Worm (Caenorhabditis elegans) whole organism, young adult: ENCODE results near the gene haf-8.

Experiments
- F52B5.7 ChIP-seq: sonication (generic microtip); optimal IDR thresholded peaks from 2 replicates; lab custom pipeline; 2016; ENCODE audit warnings: mild to moderate bottlenecking, missing genetic modification characterization, missing compliant biosample characterization
- K12H6.12 ChIP-seq: fragments of 200-800 bp; sonication (Bioruptor generic); optimal IDR thresholded peaks from 2 replicates; lab custom pipeline; 2018; ENCODE audit warnings: mild to moderate bottlenecking, missing genetic modification characterization, missing compliant biosample characterization
- Y53F4B.3 ChIP-seq: fragments of 200-800 bp; sonication (Bioruptor generic); IDR thresholded peaks from 2 replicates; pipeline ENCODE4 v1.3.6; 2022; ENCODE audit warnings: missing genetic modification reagents, missing genetic modification characterization, missing compliant biosample characterization
- Y53G8AR.9 ChIP-seq: fragments of 200-800 bp; sonication (Bioruptor generic); conservative IDR thresholded peaks from 2 replicates; pipeline ENCODE4 v1.3.6; 2022; ENCODE audit warnings: missing genetic modification reagents, missing genetic modification characterization, missing compliant biosample characterization
- Y79H2A.3 ChIP-seq: fragments of 200-800 bp; sonication (Bioruptor generic); conservative IDR thresholded peaks from 2 replicates; pipeline ENCODE4 v1.3.6; 2022; ENCODE audit warnings: missing genetic modification reagents, missing genetic modification characterization, missing compliant biosample characterization
- aptf-2 ChIP-seq: fragments of 200-800 bp; sonication (Bioruptor generic); conservative IDR thresholded peaks from 2 replicates; pipeline ENCODE4 v1.3.6; 2022; ENCODE audit warnings: missing genetic modification reagents, missing genetic modification characterization, missing compliant biosample characterization
- attf-3 ChIP-seq: fragments of 200-800 bp; sonication (Bioruptor generic); conservative IDR thresholded peaks from 2 replicates; pipeline ENCODE4 v1.3.6; 2022; ENCODE audit warnings: missing genetic modification reagents, missing genetic modification characterization, missing compliant biosample characterization
- attf-5 ChIP-seq: fragments of 200-800 bp; sonication (Bioruptor generic); optimal IDR thresholded peaks from 2 replicates; lab custom pipeline; 2018; ENCODE audit warnings: mild to moderate bottlenecking, missing genetic modification characterization, missing compliant biosample characterization
- attf-6 ChIP-seq: fragments of 200-800 bp; sonication (Bioruptor generic); IDR thresholded peaks from 2 replicates; pipeline ENCODE4 v1.3.6; 2022; ENCODE audit warnings: missing genetic modification reagents, missing genetic modification characterization, missing compliant biosample characterization
- ccch-3 ChIP-seq: fragments of 200-800 bp; sonication (Bioruptor generic); optimal IDR thresholded peaks from 2 replicates; lab custom pipeline; 2018; ENCODE audit warnings: mild to moderate bottlenecking, missing genetic modification characterization, missing compliant biosample characterization
- cebp-2 ChIP-seq: fragments of 200-800 bp; sonication (Bioruptor generic); IDR thresholded peaks from 2 replicates; pipeline ENCODE4 v1.3.6; 2022; ENCODE audit warnings: missing genetic modification characterization, missing compliant biosample characterization
- dox-1 ChIP-seq: fragments of 200-800 bp; sonication (Bioruptor generic); IDR thresholded peaks from 2 replicates; pipeline ENCODE4 v1.3.6; 2022; ENCODE audit warnings: missing genetic modification reagents, missing genetic modification characterization, missing compliant biosample characterization
- dpl-1 ChIP-seq: fragments of 150-350 bp; optimal IDR thresholded peaks from 2 replicates; lab custom pipeline; 2014; ENCODE audit warnings: missing biosample characterization, missing genetic modification reagents, missing genetic modification characterization
- egrh-3 ChIP-seq: fragments of 200-800 bp; sonication (Bioruptor generic); IDR thresholded peaks from 2 replicates; pipeline ENCODE4 v1.3.6; 2022; ENCODE audit warnings: missing genetic modification reagents, missing genetic modification characterization, missing compliant biosample characterization
- fkh-3 ChIP-seq: sonication (generic microtip); optimal IDR thresholded peaks from 2 replicates; lab custom pipeline; 2016; ENCODE audit warnings: mild to moderate bottlenecking, missing genetic modification characterization, missing compliant biosample characterization
- hmg-20 ChIP-seq: fragments of 200-800 bp; sonication (Bioruptor generic); IDR thresholded peaks from 2 replicates; pipeline ENCODE4 v1.3.6; 2022; ENCODE audit warnings: missing genetic modification reagents, missing genetic modification characterization, missing compliant biosample characterization
- let-526 ChIP-seq: fragments of 200-800 bp; sonication (Bioruptor generic); IDR thresholded peaks from 2 replicates; pipeline ENCODE4 v1.3.6; 2022; ENCODE audit warnings: missing genetic modification reagents, missing genetic modification characterization, missing compliant biosample characterization
- lin-40 ChIP-seq: sonication (generic microtip); optimal IDR thresholded peaks from 2 replicates; lab custom pipeline; 2016; ENCODE audit warnings: missing genetic modification characterization, mild to moderate bottlenecking, missing compliant biosample characterization, missing genotype, missing genetic modification reagents
- madf-3 ChIP-seq: fragments of 200-800 bp; sonication (Bioruptor generic); IDR thresholded peaks from 2 replicates; pipeline ENCODE4 v1.3.6; 2022; ENCODE audit warnings: missing genetic modification reagents, missing genetic modification characterization, missing compliant biosample characterization
- madf-6 ChIP-seq: fragments of 200-800 bp; sonication (Bioruptor generic); IDR thresholded peaks from 2 replicates; pipeline ENCODE4 v1.3.6; 2022; ENCODE audit warnings: missing genetic modification reagents, missing genetic modification characterization, missing compliant biosample characterization
- mel-28 ChIP-seq: sonication (generic microtip); optimal IDR thresholded peaks from 2 replicates; lab custom pipeline; 2016; ENCODE audit warnings: borderline replicate concordance, mild to moderate bottlenecking, missing genetic modification characterization, missing compliant biosample characterization
- nhr-120 ChIP-seq: fragments of 200-800 bp; sonication (Bioruptor generic); IDR thresholded peaks from 2 replicates; pipeline ENCODE4 v1.3.6; 2022; ENCODE audit warnings: missing genetic modification characterization, missing compliant biosample characterization
- sdz-38 ChIP-seq: sonication (generic microtip); optimal IDR thresholded peaks from 2 replicates; lab custom pipeline; 2016; ENCODE audit warnings: missing genotype, missing genetic modification characterization, missing compliant biosample characterization
- snpc-1.1 ChIP-seq: sonication (generic microtip); optimal IDR thresholded peaks from 2 replicates; lab custom pipeline; 2017; ENCODE audit warnings: missing genetic modification characterization, mild to moderate bottlenecking, missing compliant biosample characterization, antibody characterized with exemption, moderate library complexity, missing genotype, missing genetic modification reagents; ENCODE audit not compliant: insufficient read depth
- snpc-3.4 ChIP-seq: sonication (generic microtip); optimal IDR thresholded peaks from 2 replicates; lab custom pipeline; 2017; ENCODE audit warnings: missing genetic modification characterization, mild to moderate bottlenecking, missing compliant biosample characterization, antibody characterized with exemption, moderate library complexity, missing genotype, missing genetic modification reagents
- snpc-4 ChIP-seq, 5 experiments: fragments of 150-350 bp in 1 of 5; sonication (generic microtip) in 4 of 5; optimal IDR thresholded peaks; 2 replicates each; lab custom pipeline; 2014 to 2018; ENCODE audit warnings: missing genetic modification characterization in 5 of 5, missing biosample characterization in 3 of 5, antibody characterized with exemption in 2 of 5, mild to moderate bottlenecking in 2 of 5, missing compliant biosample characterization in 2 of 5, missing genotype in 2 of 5, moderate library complexity in 2 of 5, missing genetic modification reagents in 1 of 5
- tlf-1 ChIP-seq: fragments of 200-800 bp; sonication (Bioruptor generic); optimal IDR thresholded peaks from 2 replicates; lab custom pipeline; 2018; ENCODE audit warnings: mild to moderate bottlenecking, missing genetic modification characterization, missing compliant biosample characterization
- ztf-25 ChIP-seq: fragments of 200-800 bp; sonication (Bioruptor generic); IDR thresholded peaks from 2 replicates; pipeline ENCODE4 v1.3.6; 2022; ENCODE audit warnings: missing genetic modification reagents, missing genetic modification characterization, missing compliant biosample characterization
- ztf-28 ChIP-seq: fragments of 200-800 bp; sonication (Bioruptor generic); IDR thresholded peaks from 2 replicates; pipeline ENCODE4 v1.3.6; 2022; ENCODE audit warnings: missing genetic modification reagents, missing genetic modification characterization, missing compliant biosample characterization

haf-8 gene

DNA sequence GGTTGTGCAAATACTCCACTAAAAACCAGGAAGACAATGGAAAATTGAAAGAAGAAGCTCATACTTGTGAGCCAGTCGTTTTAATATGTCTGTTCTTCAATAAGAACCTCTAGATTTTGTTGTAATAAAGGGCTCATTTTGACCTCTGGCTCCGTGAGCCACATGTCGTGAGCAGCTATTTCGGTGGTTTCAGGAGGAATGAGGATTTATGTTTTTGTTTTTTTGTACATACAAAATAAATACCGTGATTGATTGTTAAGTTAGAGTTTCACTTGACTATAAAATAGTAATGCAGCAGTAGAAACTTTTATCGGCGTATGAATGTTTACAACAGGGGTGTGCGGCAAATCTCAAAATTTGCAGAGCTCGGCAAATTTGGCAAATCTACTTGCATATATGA, 4.4 kb upstream of the haf-8 start, which contains the start of gene Y57G11C.40:
Gene Y57G11C.40 (minus strand): TSS at position 101 of the 400 bp plus-strand sequence.
- TF ChIP-seq attf-3 (GFP tag; lab: Robert Waterston, UW), result no peak
- no peak for TF ChIP-seq madf-3 (GFP tag; lab: Robert Waterston, UW)
- no peak for TF ChIP-seq egrh-3 (GFP tag; lab: Robert Waterston, UW)
- peak; percentile 28; the same call in 1 of the 2 replicates for TF ChIP-seq attf-6 (GFP tag; lab: Robert Waterston, UW)
- no peak for TF ChIP-seq cebp-2 (GFP tag; lab: Robert Waterston, UW)

- TF ChIP-seq ccch-3 (GFP tag; lab: Kevin White, UChicago) (no peak), snpc-4 (GFP tag; optimal IDR thresholded peaks at IDR 0.05; lab: Kevin White, UChicago) (no peak), snpc-4 (tag; optimal IDR thresholded peaks at IDR 0.05; lab: Kevin White, UChicago) (peak in 2 of 4 experiments; percentile 55 to 56), aptf-2 (GFP tag; lab: Robert Waterston, UW) (no peak), dpl-1 (no peak), snpc-1.1 (tag; lab: Kevin White, UChicago) (no peak), mel-28 (tag; lab: Kevin White, UChicago) (no peak), let-526 (GFP tag; lab: Robert Waterston, UW) (no peak), attf-5 (GFP tag; lab: Kevin White, UChicago) (no peak), snpc-3.4 (tag; lab: Kevin White, UChicago) (no peak), ztf-28 (no peak), attf-6 (GFP tag; lab: Robert Waterston, UW) (peak; percentile 68; the same call in 1 of the 2 replicates)
These were observed 12.0 kb downstream of the haf-8 start for ce11 chrIV:14687716-14688115.

DNA sequence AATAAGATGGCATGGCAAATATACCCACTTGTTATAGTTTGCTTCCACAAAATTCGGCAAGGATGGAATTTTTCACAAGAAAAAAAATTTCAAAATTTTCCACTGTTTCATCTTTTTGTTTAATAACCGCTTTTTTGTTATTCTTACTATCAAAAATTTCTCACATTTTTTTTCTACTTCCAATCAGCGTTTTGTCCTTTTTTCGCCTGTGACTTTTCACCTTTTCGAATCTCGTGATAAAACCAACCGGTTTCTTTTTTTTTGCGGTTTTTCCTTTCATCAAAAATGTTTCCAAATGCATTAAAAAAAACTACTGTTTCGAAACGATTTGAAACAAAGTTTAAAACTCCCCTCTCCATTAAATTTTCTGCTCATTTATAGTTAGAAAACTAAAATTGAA, 20.7 kb downstream of the haf-8 start:
- no peak for TF ChIP-seq dox-1 (GFP tag; lab: Robert Waterston, UW)
- TF ChIP-seq snpc-4 (GFP tag; optimal IDR thresholded peaks at IDR 0.05; lab: Kevin White, UChicago), result no peak
- TF ChIP-seq snpc-4 (tag; optimal IDR thresholded peaks at IDR 0.05; lab: Kevin White, UChicago), result peak in 2 of 4 experiments; percentile 57 to 63

DNA sequence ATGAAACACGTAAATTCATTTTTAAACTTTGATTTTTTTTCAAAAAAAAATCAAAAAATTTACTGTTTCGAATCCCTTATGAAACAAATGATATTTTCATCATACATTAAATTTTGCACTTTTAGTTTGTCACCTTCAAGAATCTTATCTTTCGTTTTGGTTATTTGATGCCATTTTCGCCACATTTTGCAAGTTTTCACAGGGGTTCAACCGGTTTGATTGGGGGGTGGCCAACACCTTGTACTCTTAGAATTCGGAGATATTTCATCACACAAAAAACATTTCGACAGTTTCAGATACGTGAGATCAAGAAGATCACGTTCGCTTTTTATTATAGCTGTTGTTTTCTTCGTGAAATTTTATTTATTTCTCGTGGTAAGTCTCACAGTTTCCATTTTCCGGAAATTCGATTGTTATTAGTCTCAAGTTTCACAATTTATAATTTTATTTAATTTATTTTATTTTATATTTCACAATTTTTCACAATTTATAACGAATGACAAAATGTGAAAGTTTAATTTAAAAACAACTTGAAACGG, 22.6 kb downstream of the haf-8 start, which contains the start of gene Y57G11C.31:
Gene Y57G11C.31 (plus strand): TSS at position 276 of the 539 bp plus-strand sequence.
- no peak for TF ChIP-seq fkh-3 (tag; lab: Kevin White, UChicago)
- TF ChIP-seq snpc-4 (GFP tag; optimal IDR thresholded peaks at IDR 0.05; lab: Kevin White, UChicago), result no peak
- peak in 1 of 4 experiments; percentile 46 for TF ChIP-seq snpc-4 (tag; optimal IDR thresholded peaks at IDR 0.05; lab: Kevin White, UChicago)
- no peak for TF ChIP-seq tlf-1 (GFP tag; lab: Kevin White, UChicago)

- TF ChIP-seq F52B5.7 (tag; lab: Kevin White, UChicago) (no peak), Y53F4B.3 (GFP tag; lab: Robert Waterston, UW) (no peak), ztf-25 (no peak), sdz-38 (tag; lab: Kevin White, UChicago) (no peak)
These were observed 24.0 kb downstream of the haf-8 start for ce11 chrIV:14675789-14676188.

DNA sequence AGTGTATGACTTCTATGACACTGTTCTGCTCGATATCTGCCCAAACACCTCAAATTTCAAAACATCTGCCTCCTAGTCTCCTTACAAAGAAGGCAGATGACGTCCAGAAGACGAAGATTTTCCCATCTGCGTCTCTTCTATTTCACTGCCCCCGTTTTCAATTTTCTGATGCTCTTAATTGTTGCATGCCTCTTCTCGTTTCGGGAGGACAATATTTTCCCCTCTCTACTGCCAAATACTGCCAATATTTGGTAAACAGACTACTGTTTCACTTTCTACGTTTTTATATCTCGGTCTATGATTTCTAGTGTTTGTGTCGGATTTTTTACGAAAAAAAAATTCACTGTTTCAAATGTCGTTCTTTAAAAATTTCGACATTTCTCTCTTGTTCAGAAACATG, 38.4 kb downstream of the haf-8 start:
- TF ChIP-seq egrh-3 (GFP tag; lab: Robert Waterston, UW) (no peak), snpc-3.4 (tag; lab: Kevin White, UChicago) (no peak), hmg-20 (GFP tag; lab: Robert Waterston, UW) (no peak), Y53G8AR.9 (no peak), madf-6 (no peak), dox-1 (GFP tag; lab: Robert Waterston, UW) (no peak), K12H6.12 (no peak), lin-40 (tag; lab: Kevin White, UChicago) (no peak), nhr-120 (GFP tag; lab: Robert Waterston, UW) (no peak), F52B5.7 (tag; lab: Kevin White, UChicago) (no peak), Y79H2A.3 (no peak)
- TF ChIP-seq, all 124 proteins: peak for 0
